Worm (Caenorhabditis elegans) whole organism, L4 larva: ENCODE results near the gene trap-2.
A peak's percentile ranks its signal among the peaks of the same experiment; 100 is the strongest.

Source experiments
- F10B5.3 ChIP-seq: sonication (generic microtip); optimal IDR thresholded peaks from 2 replicates; lab custom pipeline; 2016; ENCODE audit warnings: mild to moderate bottlenecking, missing genetic modification characterization, missing compliant biosample characterization
- F44E2.7 ChIP-seq: fragments of 200-800 bp; sonication (Bioruptor generic); IDR thresholded peaks from 2 replicates; pipeline ENCODE4 v2.1.2; 2022; ENCODE audit warnings: missing genetic modification characterization, missing compliant biosample characterization
- R02D3.7 ChIP-seq: fragments of 150-350 bp; sonication (generic microtip); optimal IDR thresholded peaks from 3 replicates; lab custom pipeline; 2014; ENCODE audit warnings: missing biosample characterization, missing genetic modification characterization
- Y48G9A.11 ChIP-seq: fragments of 200-800 bp; sonication (Bioruptor generic); IDR thresholded peaks from 2 replicates; pipeline ENCODE4 v1.3.6; 2022; ENCODE audit warnings: missing genetic modification reagents, missing genetic modification characterization, missing compliant biosample characterization
- Y5F2A.4 ChIP-seq: fragments of 200-800 bp; sonication (Bioruptor generic); optimal IDR thresholded peaks from 2 replicates; lab custom pipeline; 2018; ENCODE audit warnings: mild to moderate bottlenecking, missing genetic modification characterization, missing compliant biosample characterization
- ZK546.5 ChIP-seq, 2 experiments: sonication (generic microtip); optimal IDR thresholded peaks; 2 replicates each; lab custom pipeline; 2017; ENCODE audit warnings: missing biosample characterization in 2 of 2, missing genetic modification characterization in 2 of 2
- aha-1 ChIP-seq: fragments of 150-350 bp; peaks from one replicate; lab custom pipeline; 2014; ENCODE audit warnings: missing biosample characterization, missing genetic modification characterization
- ama-1 ChIP-seq: fragments of 150-350 bp; optimal IDR thresholded peaks from 2 replicates; lab custom pipeline; 2014; ENCODE audit warnings: inconsistent platforms, mixed read lengths
- arid-1 ChIP-seq: fragments of 200-800 bp; sonication (Bioruptor generic); conservative IDR thresholded peaks from 2 replicates; pipeline ENCODE4 v1.3.6; 2022; ENCODE audit warnings: missing genetic modification reagents, missing genetic modification characterization, missing compliant biosample characterization
- attf-4 ChIP-seq: sonication (generic microtip); optimal IDR thresholded peaks from 3 replicates; lab custom pipeline; 2017; ENCODE audit warnings: missing biosample characterization, missing genetic modification characterization
- ceh-20 ChIP-seq: fragments of 200-800 bp; sonication (Bioruptor generic); IDR thresholded peaks from 2 replicates; pipeline ENCODE4 v1.3.6; 2022; ENCODE audit warnings: missing genetic modification reagents, missing genetic modification characterization, missing compliant biosample characterization
- ceh-62 ChIP-seq: sonication (generic microtip); optimal IDR thresholded peaks from 2 replicates; lab custom pipeline; 2017; ENCODE audit warnings: missing biosample characterization, missing genetic modification characterization
- ceh-82 ChIP-seq: sonication (generic microtip); optimal IDR thresholded peaks from 2 replicates; lab custom pipeline; 2017; ENCODE audit warnings: missing biosample characterization, missing genetic modification characterization
- ces-1 ChIP-seq: fragments of 150-350 bp; sonication (generic microtip); optimal IDR thresholded peaks from 4 replicates; lab custom pipeline; 2014; ENCODE audit warnings: missing biosample characterization, missing genetic modification reagents, missing genetic modification characterization
- cey-2 ChIP-seq: sonication (generic microtip); optimal IDR thresholded peaks from 3 replicates; lab custom pipeline; 2017; ENCODE audit warnings: missing genetic modification characterization, mild to moderate bottlenecking, missing compliant biosample characterization, antibody characterized with exemption, borderline replicate concordance; ENCODE audit not compliant: insufficient read depth
- ctbp-1 ChIP-seq: fragments of 200-800 bp; sonication (Bioruptor generic); IDR thresholded peaks from 2 replicates; pipeline ENCODE4 v1.3.6; 2022; ENCODE audit warnings: missing genetic modification reagents, missing genetic modification characterization, missing compliant biosample characterization
- daf-19 ChIP-seq: fragments of 200-800 bp; sonication (Bioruptor generic); conservative IDR thresholded peaks from 2 replicates; pipeline ENCODE4 v1.3.6; 2022; ENCODE audit warnings: missing genetic modification characterization, missing compliant biosample characterization
- daf-8 ChIP-seq: fragments of 200-800 bp; sonication (Bioruptor generic); IDR thresholded peaks from 2 replicates; pipeline ENCODE4 v1.3.6; 2022; ENCODE audit warnings: missing genetic modification characterization, missing compliant biosample characterization
- duxl-1 ChIP-seq: sonication (generic microtip); optimal IDR thresholded peaks from 2 replicates; lab custom pipeline; 2016; ENCODE audit warnings: mild to moderate bottlenecking, missing genetic modification characterization, moderate library complexity, missing compliant biosample characterization; ENCODE audit not compliant: poor library complexity
- egl-43 ChIP-seq: fragments of 200-800 bp; sonication (Bioruptor generic); IDR thresholded peaks from 2 replicates; pipeline ENCODE4 v1.3.6; 2022; ENCODE audit warnings: missing genetic modification reagents, missing genetic modification characterization, missing compliant biosample characterization
- gei-8 ChIP-seq: fragments of 200-800 bp; sonication (Bioruptor generic); optimal IDR thresholded peaks from 2 replicates; lab custom pipeline; 2018; ENCODE audit warnings: mild to moderate bottlenecking, missing genetic modification characterization, missing compliant biosample characterization
- hif-1 ChIP-seq, 2 experiments: sonication (generic microtip); optimal IDR thresholded peaks; 2 replicates each; lab custom pipeline; 2016 to 2017; ENCODE audit warnings: missing compliant biosample characterization in 2 of 2, missing genetic modification characterization in 2 of 2, missing genetic modification reagents in 2 of 2, missing genotype in 2 of 2, mild to moderate bottlenecking in 1 of 2
- hlh-30 ChIP-seq: sonication (generic microtip); optimal IDR thresholded peaks from 2 replicates; lab custom pipeline; 2017; ENCODE audit warnings: antibody characterized with exemption, mild to moderate bottlenecking, missing genetic modification characterization, missing compliant biosample characterization; ENCODE audit not compliant: insufficient read depth
- jun-1 ChIP-seq: fragments of 150-350 bp; optimal IDR thresholded peaks from 2 replicates; lab custom pipeline; 2014; ENCODE audit warnings: missing biosample characterization, missing genetic modification reagents, missing genetic modification characterization
- lim-7 ChIP-seq: fragments of 200-800 bp; sonication (Bioruptor generic); IDR thresholded peaks from 2 replicates; pipeline ENCODE4 v1.3.6; 2022; ENCODE audit warnings: missing genetic modification characterization, missing compliant biosample characterization
- lin-1 ChIP-seq: fragments of 200-800 bp; sonication (Bioruptor generic); IDR thresholded peaks from 2 replicates; pipeline ENCODE4 v1.3.6; 2022; ENCODE audit warnings: missing genetic modification reagents, missing genetic modification characterization, missing compliant biosample characterization
- lin-13 ChIP-seq: fragments of 150-350 bp; optimal IDR thresholded peaks from 2 replicates; lab custom pipeline; 2014; ENCODE audit warnings: missing biosample characterization, missing genetic modification reagents, missing genetic modification characterization
- lir-3 ChIP-seq: sonication (generic microtip); optimal IDR thresholded peaks from 2 replicates; lab custom pipeline; 2016; ENCODE audit warnings: mild to moderate bottlenecking, missing genetic modification characterization, missing compliant biosample characterization
- madf-9 ChIP-seq: fragments of 200-800 bp; sonication (Bioruptor generic); conservative IDR thresholded peaks from 2 replicates; pipeline ENCODE4 v1.3.6; 2022; ENCODE audit warnings: missing genetic modification reagents, missing genetic modification characterization, missing compliant biosample characterization
- mep-1 ChIP-seq: fragments of 150-350 bp; sonication (generic microtip); optimal IDR thresholded peaks from 3 replicates; lab custom pipeline; 2014; ENCODE audit warnings: missing biosample characterization, missing genetic modification characterization
- mes-2 ChIP-seq: sonication (generic microtip); optimal IDR thresholded peaks from 2 replicates; lab custom pipeline; 2016; ENCODE audit warnings: missing genotype, mild to moderate bottlenecking, missing genetic modification characterization, missing compliant biosample characterization; ENCODE audit not compliant: poor library complexity, severe bottlenecking
- mxl-2 ChIP-seq: fragments of 200-800 bp; sonication (Bioruptor generic); conservative IDR thresholded peaks from 2 replicates; pipeline ENCODE4 v1.3.6; 2022; ENCODE audit warnings: missing genetic modification reagents, missing genetic modification characterization, missing compliant biosample characterization
- nhr-11 ChIP-seq: fragments of 150-350 bp; optimal IDR thresholded peaks from 2 replicates; lab custom pipeline; 2014; ENCODE audit warnings: missing biosample characterization, missing genetic modification characterization
- nhr-111 ChIP-seq: fragments of 200-800 bp; sonication (Bioruptor generic); optimal IDR thresholded peaks from 2 replicates; lab custom pipeline; 2018; ENCODE audit warnings: mild to moderate bottlenecking, missing genetic modification characterization, missing compliant biosample characterization
- nhr-237 ChIP-seq: sonication (generic microtip); optimal IDR thresholded peaks from 2 replicates; lab custom pipeline; 2017; ENCODE audit warnings: missing biosample characterization, missing genetic modification characterization
- nhr-25 ChIP-seq: sonication (generic microtip); optimal IDR thresholded peaks from 2 replicates; lab custom pipeline; 2017; ENCODE audit warnings: missing genetic modification characterization, mild to moderate bottlenecking, missing compliant biosample characterization, antibody characterized with exemption, moderate library complexity, borderline replicate concordance; ENCODE audit not compliant: insufficient read depth
- nhr-6 ChIP-seq: fragments of 150-350 bp; optimal IDR thresholded peaks from 2 replicates; lab custom pipeline; 2014; ENCODE audit warnings: missing biosample characterization, missing genetic modification characterization
- nhr-76 ChIP-seq: fragments of 150-350 bp; optimal IDR thresholded peaks from 2 replicates; lab custom pipeline; 2014; ENCODE audit warnings: missing biosample characterization, missing genetic modification characterization
- pha-4 ChIP-seq, 2 experiments: fragments of 150-350 bp in 1 of 2; fragments of 200-800 bp in 1 of 2; sonication (Bioruptor generic) in 1 of 2; IDR thresholded peaks in 1 of 2; optimal IDR thresholded peaks in 1 of 2; 2 replicates each; pipeline versions ENCODE4 v1.3.6 to Lab custom; 2014 to 2022; ENCODE audit warnings: missing genetic modification characterization in 2 of 2, missing genetic modification reagents in 2 of 2, missing biosample characterization in 1 of 2, missing compliant biosample characterization in 1 of 2
- sdz-12 ChIP-seq: fragments of 200-800 bp; sonication (Bioruptor generic); optimal IDR thresholded peaks from 2 replicates; lab custom pipeline; 2018; ENCODE audit warnings: mild to moderate bottlenecking, missing genetic modification characterization, missing compliant biosample characterization
- snpc-1.2 ChIP-seq: fragments of 200-800 bp; sonication (Bioruptor generic); IDR thresholded peaks from 2 replicates; pipeline ENCODE4 v1.3.6; 2022; ENCODE audit warnings: missing genetic modification reagents, missing genetic modification characterization, missing compliant biosample characterization
- snpc-4 ChIP-seq: fragments of 150-350 bp; optimal IDR thresholded peaks from 2 replicates; lab custom pipeline; 2014; ENCODE audit warnings: missing biosample characterization, missing genetic modification characterization
- spr-1 ChIP-seq: sonication (generic microtip); optimal IDR thresholded peaks from 2 replicates; lab custom pipeline; 2016; ENCODE audit warnings: mild to moderate bottlenecking, missing genetic modification characterization, missing compliant biosample characterization
- spr-3 ChIP-seq: fragments of 200-800 bp; sonication (Bioruptor generic); optimal IDR thresholded peaks from 2 replicates; lab custom pipeline; 2018; ENCODE audit warnings: mild to moderate bottlenecking, missing genetic modification characterization, missing compliant biosample characterization
- unc-130 ChIP-seq: sonication (generic microtip); optimal IDR thresholded peaks from 2 replicates; lab custom pipeline; 2016; ENCODE audit warnings: missing genetic modification reagents, missing genetic modification characterization, missing compliant biosample characterization
- unc-39 ChIP-seq: sonication (generic microtip); optimal IDR thresholded peaks from 2 replicates; lab custom pipeline; 2017; ENCODE audit warnings: missing biosample characterization, missing genetic modification characterization
- zag-1 ChIP-seq: fragments of 150-350 bp; optimal IDR thresholded peaks from 2 replicates; lab custom pipeline; 2014; ENCODE audit warnings: missing biosample characterization, missing genetic modification characterization
- zfp-2 ChIP-seq: sonication (generic microtip); optimal IDR thresholded peaks from 2 replicates; lab custom pipeline; 2016; ENCODE audit warnings: mild to moderate bottlenecking, missing genetic modification characterization, missing compliant biosample characterization
- zfp-3 ChIP-seq: fragments of 200-800 bp; sonication (Bioruptor generic); conservative IDR thresholded peaks from 2 replicates; pipeline ENCODE4 v1.3.6; 2022; ENCODE audit warnings: missing genetic modification reagents, missing genetic modification characterization, missing compliant biosample characterization
- ztf-11 ChIP-seq: fragments of 150-350 bp; optimal IDR thresholded peaks from 2 replicates; lab custom pipeline; 2014; ENCODE audit warnings: missing biosample characterization, missing genetic modification characterization
- ztf-7 ChIP-seq: fragments of 150-350 bp; optimal IDR thresholded peaks from 2 replicates; lab custom pipeline; 2014; ENCODE audit warnings: missing biosample characterization, missing genetic modification characterization

trap-2 gene

DNA sequence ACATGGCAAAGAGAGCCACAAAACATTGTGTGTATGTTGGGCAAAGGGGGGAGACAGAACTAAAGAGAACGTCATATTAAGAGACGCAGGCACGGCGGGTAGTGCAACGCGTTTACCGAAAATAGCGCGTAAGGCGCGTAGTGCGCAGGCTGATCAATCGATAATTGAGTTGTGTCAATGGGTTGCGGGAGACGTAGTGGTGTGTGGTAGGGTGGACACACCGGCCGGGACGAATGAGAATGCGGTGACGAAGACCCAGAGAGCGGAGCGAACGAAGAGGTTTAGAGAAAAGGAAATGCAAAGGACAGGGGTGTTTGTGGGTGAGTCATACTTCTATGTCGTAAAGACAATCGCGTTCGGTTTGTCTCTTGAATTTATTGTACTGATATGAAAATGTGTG is 40.1 kb downstream of the trap-2 start (continued):
- TF ChIP-seq ama-1 (no peak), ztf-7 (tag; lab: Kevin White, UChicago) (no peak), nhr-6 (tag; lab: Kevin White, UChicago) (peak; percentile 91), daf-19 (GFP tag; lab: Robert Waterston, UW) (no peak), unc-130 (GFP tag; lab: Kevin White, UChicago) (no peak), snpc-4 (tag; lab: Kevin White, UChicago) (no peak), egl-43 (GFP tag; lab: Robert Waterston, UW) (no peak), ces-1 (no peak), hif-1 (tag; optimal IDR thresholded peaks at IDR 0.05; lab: Kevin White, UChicago) (peak; percentile 20 to 59), pha-4 (GFP tag; IDR thresholded peaks at IDR 0.05; lab: Robert Waterston, UW) (0 out of 2 replicates have a peak, but pooled peaks have one; percentile 21), pha-4 (tag; optimal IDR thresholded peaks at IDR 0.05; lab: Kevin White, UChicago) (no peak), nhr-11 (tag; lab: Kevin White, UChicago) (peak; percentile 42), gei-8 (no peak), mep-1 (tag; lab: Kevin White, UChicago) (peak; percentile 75), nhr-237 (tag; lab: Kevin White, UChicago) (no peak), lin-1 (peak; percentile 58; the same call in 1 of the 2 replicates), attf-4 (tag; lab: Kevin White, UChicago) (no peak), mes-2 (tag; lab: Kevin White, UChicago) (peak; percentile 78), spr-1 (tag; lab: Kevin White, UChicago) (peak; percentile 53), cey-2 (tag; lab: Kevin White, UChicago) (no peak), snpc-1.2 (GFP tag; lab: Robert Waterston, UW) (no peak), sdz-12 (GFP tag; lab: Kevin White, UChicago) (no peak), nhr-76 (tag; lab: Kevin White, UChicago) (no peak), F44E2.7 (GFP tag; lab: Robert Waterston, UW) (no peak), ctbp-1 (peak; percentile 66), lir-3 (tag; lab: Kevin White, UChicago) (peak; percentile 18), ceh-62 (tag; lab: Kevin White, UChicago) (no peak), ztf-11 (tag; lab: Kevin White, UChicago) (no peak), ZK546.5 (tag; optimal IDR thresholded peaks at IDR 0.05; lab: Kevin White, UChicago) (no peak), Y48G9A.11 (GFP tag; lab: Robert Waterston, UW) (no peak), hlh-30 (peak; percentile 81), mxl-2 (no peak), zag-1 (tag; lab: Kevin White, UChicago) (no peak), lin-13 (no peak), ceh-20 (0 out of 2 replicates have a peak, but pooled peaks have one; percentile 54), nhr-111 (GFP tag; lab: Kevin White, UChicago) (no peak), zfp-3 (GFP tag; lab: Robert Waterston, UW) (0 out of 2 replicates have a peak, but pooled peaks have one; percentile 13), spr-3 (GFP tag; lab: Kevin White, UChicago) (no peak), madf-9 (GFP tag; lab: Robert Waterston, UW) (no peak), nhr-25 (peak; percentile 7), ceh-82 (tag; lab: Kevin White, UChicago) (no peak), Y5F2A.4 (GFP tag; lab: Kevin White, UChicago) (no peak), daf-8 (GFP tag; lab: Robert Waterston, UW) (no peak), unc-39 (tag; lab: Kevin White, UChicago) (no peak), F10B5.3 (tag; lab: Kevin White, UChicago) (peak; percentile 84), jun-1 (tag; lab: Kevin White, UChicago) (peak; percentile 69), zfp-2 (tag; lab: Kevin White, UChicago) (no peak), arid-1 (GFP tag; lab: Robert Waterston, UW) (peak; percentile 55; the same call in 1 of the 2 replicates), lim-7 (GFP tag; lab: Robert Waterston, UW) (no peak), R02D3.7 (no peak), aha-1 (peak; percentile 90), duxl-1 (tag; lab: Kevin White, UChicago) (peak; percentile 89)
